Fruit fly (Drosophila melanogaster) whole organism, pupa: ENCODE results near the gene NimC3.

Experiments
- CG14655 ChIP-seq: fragments of 200-800 bp; sonication (Bioruptor generic); optimal IDR thresholded peaks from 3 replicates; lab custom pipeline; 2017; ENCODE audit warnings: mild to moderate bottlenecking, missing biosample characterization, missing genetic modification reagents, missing genetic modification characterization
- EcR ChIP-seq: fragments of 200-800 bp; sonication (Bioruptor generic); optimal IDR thresholded peaks from 3 replicates; lab custom pipeline; 2019; ENCODE audit warnings: missing biosample characterization, missing genetic modification characterization, mild to moderate bottlenecking, moderate library complexity, missing genetic modification reagents
- gl ChIP-seq: fragments of 200-800 bp; sonication (Bioruptor generic); optimal IDR thresholded peaks from 2 replicates; lab custom pipeline; 2018; ENCODE audit warnings: missing biosample characterization, mild to moderate bottlenecking, missing genetic modification characterization
- rn ChIP-seq: fragments of 200-800 bp; sonication (Bioruptor generic); IDR thresholded peaks from 2 replicates; pipeline ENCODE4 v1.3.6; 2022; ENCODE audit warnings: missing biosample characterization, missing genetic modification characterization

DNA sequence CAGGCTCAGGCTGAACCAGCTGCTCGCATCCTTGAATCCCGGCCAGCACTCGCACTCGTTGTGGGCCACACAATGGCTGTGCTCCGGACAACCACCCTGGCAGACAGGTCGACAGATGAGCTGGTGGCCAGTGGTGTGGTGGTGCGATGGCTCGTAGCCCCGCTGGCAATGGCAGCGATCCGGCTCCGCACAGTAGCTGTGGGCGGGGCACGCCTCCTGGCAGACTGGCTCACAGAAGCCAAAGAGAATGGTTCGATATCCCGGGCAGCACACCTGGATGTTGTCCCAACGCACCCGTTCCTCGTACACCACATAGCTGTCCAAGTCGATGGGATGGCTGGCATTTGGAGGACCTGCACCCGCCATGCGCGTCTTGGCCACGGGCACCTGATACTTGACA lies 354 bp downstream of the NimC3 start:
- TF ChIP-seq rn (no peak), gl (no peak), EcR (no peak), CG14655 (no peak)
